Worm (Caenorhabditis elegans) whole organism, late embryonic: ENCODE data around the gene dpy-11.

Source experiments
- ama-1 ChIP-seq: fragments of 150-350 bp; optimal IDR thresholded peaks from 2 replicates; lab custom pipeline; 2014
- ceh-18 ChIP-seq: sonication (generic microtip); optimal IDR thresholded peaks from 2 replicates; lab custom pipeline; 2016; ENCODE audit warnings: missing genetic modification characterization, missing compliant biosample characterization
- ceh-22 ChIP-seq: sonication (generic microtip); optimal IDR thresholded peaks from 2 replicates; lab custom pipeline; 2017; ENCODE audit warnings: missing biosample characterization, missing genetic modification characterization
- dve-1 ChIP-seq: sonication (generic microtip); optimal IDR thresholded peaks from 2 replicates; lab custom pipeline; 2017; ENCODE audit warnings: antibody characterized with exemption, mild to moderate bottlenecking, missing genetic modification characterization, missing compliant biosample characterization
- fkh-10 ChIP-seq: fragments of 150-350 bp; optimal IDR thresholded peaks from 2 replicates; lab custom pipeline; 2014; ENCODE audit warnings: missing biosample characterization, missing genetic modification reagents, missing genetic modification characterization
- gmeb-2 ChIP-seq: sonication (generic microtip); optimal IDR thresholded peaks from 2 replicates; lab custom pipeline; 2016; ENCODE audit warnings: missing genetic modification characterization, inconsistent platforms, missing compliant biosample characterization
- hlh-13 ChIP-seq: fragments of 200-800 bp; sonication (Bioruptor generic); optimal IDR thresholded peaks from 2 replicates; lab custom pipeline; 2018; ENCODE audit warnings: mild to moderate bottlenecking, missing genetic modification characterization, missing compliant biosample characterization
- lim-6 ChIP-seq: sonication (generic microtip); optimal IDR thresholded peaks from 2 replicates; lab custom pipeline; 2016; ENCODE audit warnings: missing genetic modification characterization, missing compliant biosample characterization
- nhr-11 ChIP-seq: fragments of 150-350 bp; optimal IDR thresholded peaks from 2 replicates; lab custom pipeline; 2014; ENCODE audit warnings: missing biosample characterization, missing genetic modification characterization
- ref-2 ChIP-seq: sonication (generic microtip); optimal IDR thresholded peaks from 2 replicates; lab custom pipeline; 2016; ENCODE audit warnings: missing genetic modification characterization, missing compliant biosample characterization
- sox-4 ChIP-seq: sonication (generic microtip); optimal IDR thresholded peaks from 2 replicates; lab custom pipeline; 2017; ENCODE audit warnings: mild to moderate bottlenecking, missing genetic modification characterization, inconsistent platforms, missing compliant biosample characterization
- tbx-7 ChIP-seq: sonication (generic microtip); optimal IDR thresholded peaks from 2 replicates; lab custom pipeline; 2016; ENCODE audit warnings: missing genotype, missing genetic modification characterization, missing compliant biosample characterization

DNA sequence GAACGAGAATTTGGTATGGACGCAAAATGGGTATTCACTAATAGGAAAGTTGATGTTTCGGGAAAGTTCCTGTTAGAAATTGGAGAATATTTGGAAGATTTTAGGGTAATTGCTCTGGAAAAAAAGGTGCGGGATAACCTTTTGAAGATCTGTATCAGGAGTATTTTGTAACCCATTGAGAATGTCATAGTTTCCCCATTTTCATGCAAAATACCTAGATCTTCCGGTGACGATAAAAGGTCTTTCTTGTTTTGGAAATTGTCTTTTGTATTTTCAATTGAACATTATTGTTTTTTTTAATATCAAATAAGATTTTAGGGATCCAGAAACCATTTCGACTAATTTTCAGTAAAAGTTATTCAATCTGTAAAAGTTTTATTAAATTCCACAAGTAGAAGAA, 46.6 kb upstream of the dpy-11 start, which contains the start of gene spp-19:
- TF ChIP-seq ama-1 (lab: Kevin White, UChicago) (no peak), nhr-11 (no peak), sox-4 (tag; lab: Kevin White, UChicago) (no peak), ref-2 (no peak), fkh-10 (GFP tag; lab: Kevin White, UChicago) (no peak), ceh-18 (tag; lab: Kevin White, UChicago) (no peak), tbx-7 (no peak), hlh-13 (GFP tag; lab: Kevin White, UChicago) (no peak), lim-6 (tag; lab: Kevin White, UChicago) (no peak), ceh-22 (tag; lab: Kevin White, UChicago) (no peak), gmeb-2 (tag; lab: Kevin White, UChicago) (no peak), dve-1 (tag; lab: Kevin White, UChicago) (no peak)
